Worm (Caenorhabditis elegans) whole organism, L2 larva: ENCODE results near the gene K02G10.5.

Experiments used
- C34F6.9 ChIP-seq: fragments of 150-350 bp; optimal IDR thresholded peaks from 2 replicates; lab custom pipeline; 2014; ENCODE audit warnings: missing biosample characterization, missing genetic modification characterization
- F13H6.1 ChIP-seq: sonication (generic microtip); optimal IDR thresholded peaks from 2 replicates; lab custom pipeline; 2016; ENCODE audit warnings: missing genetic modification characterization, missing compliant biosample characterization
- Y55F3AM.14 ChIP-seq: fragments of 200-800 bp; sonication (Bioruptor generic); optimal IDR thresholded peaks from 2 replicates; lab custom pipeline; 2018; ENCODE audit warnings: mild to moderate bottlenecking, missing genetic modification characterization, missing compliant biosample characterization
- alr-1 ChIP-seq: fragments of 150-350 bp; optimal IDR thresholded peaks from 2 replicates; lab custom pipeline; 2014; ENCODE audit warnings: missing biosample characterization, missing genetic modification characterization
- aly-2 ChIP-seq: fragments of 150-350 bp; optimal IDR thresholded peaks from 2 replicates; lab custom pipeline; 2014; ENCODE audit warnings: missing biosample characterization, missing genetic modification characterization
- ama-1 ChIP-seq: fragments of 150-350 bp; optimal IDR thresholded peaks from 2 replicates; lab custom pipeline; 2018; ENCODE audit warnings: inconsistent platforms
- blmp-1 ChIP-seq: sonication (generic microtip); optimal IDR thresholded peaks from 2 replicates; lab custom pipeline; 2017; ENCODE audit warnings: missing genetic modification characterization, mild to moderate bottlenecking, missing compliant biosample characterization, antibody characterized with exemption, moderate library complexity; ENCODE audit not compliant: insufficient read depth
- ceh-16 ChIP-seq: fragments of 150-350 bp; optimal IDR thresholded peaks from 2 replicates; lab custom pipeline; 2014; ENCODE audit warnings: missing biosample characterization, missing genetic modification characterization
- crh-2 ChIP-seq: sonication (generic microtip); optimal IDR thresholded peaks from 2 replicates; lab custom pipeline; 2017; ENCODE audit warnings: missing biosample characterization, missing genetic modification characterization
- egl-27 ChIP-seq: sonication (generic microtip); optimal IDR thresholded peaks from 3 replicates; lab custom pipeline; 2017; ENCODE audit warnings: missing biosample characterization, missing genetic modification reagents, missing genetic modification characterization
- elt-1 ChIP-seq: fragments of 150-350 bp; optimal IDR thresholded peaks from 2 replicates; lab custom pipeline; 2014; ENCODE audit warnings: missing biosample characterization, missing genetic modification characterization
- fos-1 ChIP-seq: fragments of 150-350 bp; optimal IDR thresholded peaks from 2 replicates; lab custom pipeline; 2014; ENCODE audit warnings: missing biosample characterization, missing genetic modification characterization
- gmeb-1 ChIP-seq: fragments of 150-350 bp; optimal IDR thresholded peaks from 2 replicates; lab custom pipeline; 2014; ENCODE audit warnings: missing biosample characterization, missing genetic modification characterization
- lin-11 ChIP-seq: fragments of 150-350 bp; sonication (generic microtip); optimal IDR thresholded peaks from 2 replicates; lab custom pipeline; 2014; ENCODE audit warnings: missing biosample characterization, missing genetic modification characterization, inconsistent platforms, mixed read lengths
- lin-13 ChIP-seq: fragments of 150-350 bp; optimal IDR thresholded peaks from 2 replicates; lab custom pipeline; 2014; ENCODE audit warnings: missing biosample characterization, missing genetic modification reagents, missing genetic modification characterization
- lin-39 ChIP-seq: fragments of 150-350 bp; optimal IDR thresholded peaks from 2 replicates; lab custom pipeline; 2014; ENCODE audit warnings: missing biosample characterization, missing genetic modification reagents, missing genetic modification characterization
- lsy-2 ChIP-seq, 2 experiments: fragments of 150-350 bp in 1 of 2; sonication (generic microtip) in 1 of 2; optimal IDR thresholded peaks; 2 replicates each; lab custom pipeline; 2014 to 2017; ENCODE audit warnings: missing biosample characterization in 2 of 2, missing genetic modification characterization in 2 of 2
- mab-5 ChIP-seq: fragments of 150-350 bp; optimal IDR thresholded peaks from 2 replicates; lab custom pipeline; 2014; ENCODE audit warnings: missing biosample characterization, missing genetic modification characterization
- mbf-1 ChIP-seq: sonication (generic microtip); optimal IDR thresholded peaks from 2 replicates; lab custom pipeline; 2017; ENCODE audit warnings: missing biosample characterization, missing genetic modification characterization
- mdl-1 ChIP-seq, 2 experiments: fragments of 150-350 bp in 1 of 2; sonication (generic microtip) in 1 of 2; optimal IDR thresholded peaks; 2 replicates each; lab custom pipeline; 2017; ENCODE audit warnings: missing biosample characterization in 2 of 2, missing genetic modification characterization in 2 of 2
- nhr-11 ChIP-seq: fragments of 150-350 bp; optimal IDR thresholded peaks from 2 replicates; lab custom pipeline; 2014; ENCODE audit warnings: missing biosample characterization, missing genetic modification characterization
- nhr-12 ChIP-seq: fragments of 150-350 bp; optimal IDR thresholded peaks from 2 replicates; lab custom pipeline; 2014; ENCODE audit warnings: missing biosample characterization, missing genetic modification characterization
- nhr-129 ChIP-seq: fragments of 150-350 bp; optimal IDR thresholded peaks from 2 replicates; lab custom pipeline; 2014; ENCODE audit warnings: missing biosample characterization, missing genetic modification characterization
- nhr-21 ChIP-seq: fragments of 150-350 bp; optimal IDR thresholded peaks from 2 replicates; lab custom pipeline; 2014; ENCODE audit warnings: missing biosample characterization, missing genetic modification characterization
- nhr-237 ChIP-seq: fragments of 150-350 bp; optimal IDR thresholded peaks from 2 replicates; lab custom pipeline; 2014; ENCODE audit warnings: missing biosample characterization, missing genetic modification characterization
- nhr-25 ChIP-seq: fragments of 150-350 bp; sonication (generic microtip); optimal IDR thresholded peaks from 3 replicates; lab custom pipeline; 2014; ENCODE audit warnings: missing biosample characterization, missing genetic modification characterization
- nhr-77 ChIP-seq: fragments of 150-350 bp; optimal IDR thresholded peaks from 2 replicates; lab custom pipeline; 2014; ENCODE audit warnings: missing biosample characterization, missing genetic modification characterization
- peb-1 ChIP-seq: fragments of 150-350 bp; optimal IDR thresholded peaks from 2 replicates; lab custom pipeline; 2014; ENCODE audit warnings: missing biosample characterization, missing genetic modification characterization
- sma-3 ChIP-seq: sonication (generic microtip); optimal IDR thresholded peaks from 2 replicates; lab custom pipeline; 2016; ENCODE audit warnings: missing genetic modification reagents, missing genetic modification characterization, missing compliant biosample characterization
- sma-9 ChIP-seq, 2 experiments: fragments of 150-350 bp in 1 of 2; sonication (generic microtip) in 1 of 2; optimal IDR thresholded peaks; 2 replicates each; lab custom pipeline; 2014 to 2016; ENCODE audit warnings: missing genetic modification characterization in 2 of 2, mild to moderate bottlenecking in 1 of 2, missing biosample characterization in 1 of 2, missing compliant biosample characterization in 1 of 2, missing genetic modification reagents in 1 of 2, moderate library complexity in 1 of 2
- snpc-4 ChIP-seq: fragments of 150-350 bp; optimal IDR thresholded peaks from 2 replicates; lab custom pipeline; 2014; ENCODE audit warnings: missing biosample characterization, missing genetic modification characterization
- unc-39 ChIP-seq: fragments of 150-350 bp; optimal IDR thresholded peaks from 2 replicates; lab custom pipeline; 2014; ENCODE audit warnings: missing biosample characterization, missing genetic modification characterization
- unc-55 ChIP-seq: fragments of 150-350 bp; sonication (generic microtip); optimal IDR thresholded peaks from 3 replicates; lab custom pipeline; 2014; ENCODE audit warnings: missing biosample characterization, missing genetic modification reagents, missing genetic modification characterization
- unc-62 ChIP-seq: fragments of 150-350 bp; optimal IDR thresholded peaks from 2 replicates; lab custom pipeline; 2014; ENCODE audit warnings: missing biosample characterization, missing genetic modification reagents, missing genetic modification characterization
- ztf-1 ChIP-seq: fragments of 200-800 bp; sonication (Bioruptor generic); conservative IDR thresholded peaks from 2 replicates; pipeline ENCODE4 v1.3.6; 2022; ENCODE audit warnings: missing genetic modification characterization, missing compliant biosample characterization
- ztf-4 ChIP-seq: fragments of 150-350 bp; optimal IDR thresholded peaks from 2 replicates; lab custom pipeline; 2014; ENCODE audit warnings: missing biosample characterization, missing genetic modification characterization

Gene K02G10.5

DNA sequence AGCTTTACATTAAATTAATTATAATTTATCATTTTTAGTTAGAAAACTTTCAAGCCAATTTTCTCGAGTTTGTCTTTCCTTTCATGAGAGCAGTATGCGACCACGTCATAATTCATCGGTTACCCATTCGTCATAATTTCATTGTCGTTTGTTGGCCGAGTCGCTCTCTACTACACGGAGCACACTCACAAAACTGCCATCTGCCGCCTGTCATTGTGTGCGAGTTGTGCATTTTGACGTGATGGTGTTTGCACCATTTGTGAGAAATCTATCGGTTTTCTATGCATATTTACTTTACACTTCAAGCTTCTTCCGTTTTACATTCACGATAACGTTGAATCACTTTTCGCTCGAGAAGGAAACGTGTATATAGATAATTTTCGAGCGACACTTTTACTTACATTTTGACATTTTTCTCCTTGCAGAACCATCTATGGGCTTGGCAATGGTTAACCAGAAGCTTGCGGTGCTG, 15.8 kb upstream of the K02G10.5 start, which contains the start of gene dhhc-10:
dhhc-10 (plus strand) TSS at position 422 of the 472 bp plus-strand sequence.
- TF ChIP-seq mab-5 (tag; lab: Kevin White, UChicago) (peak; percentile 37), elt-1 (tag; lab: Kevin White, UChicago) (no peak), sma-9 (GFP tag; optimal IDR thresholded peaks at IDR 0.05; lab: Kevin White, UChicago) (peak; percentile 47), sma-9 (tag; optimal IDR thresholded peaks at IDR 0.05; lab: Kevin White, UChicago) (no peak), F13H6.1 (tag; lab: Kevin White, UChicago) (peak; percentile 69), lin-13 (GFP tag; lab: Kevin White, UChicago) (peak; percentile 26), nhr-21 (tag; lab: Kevin White, UChicago) (no peak), lsy-2 (tag; optimal IDR thresholded peaks at IDR 0.05; lab: Kevin White, UChicago) (peak; percentile 28 to 73), nhr-237 (tag; lab: Kevin White, UChicago) (no peak), egl-27 (tag; lab: Kevin White, UChicago) (no peak), crh-2 (peak; percentile 80), gmeb-1 (tag; lab: Kevin White, UChicago) (peak; percentile 46), C34F6.9 (tag; lab: Kevin White, UChicago) (peak; percentile 68), peb-1 (tag; lab: Kevin White, UChicago) (no peak), Y55F3AM.14 (GFP tag; lab: Kevin White, UChicago) (no peak), lin-11 (tag; lab: Kevin White, UChicago) (peak; percentile 10), fos-1 (tag; lab: Kevin White, UChicago) (peak; percentile 98), unc-55 (peak; percentile 41), nhr-129 (tag; lab: Kevin White, UChicago) (peak; percentile 82)
- TF ChIP-seq, all 48 proteins: peak for 12

DNA sequence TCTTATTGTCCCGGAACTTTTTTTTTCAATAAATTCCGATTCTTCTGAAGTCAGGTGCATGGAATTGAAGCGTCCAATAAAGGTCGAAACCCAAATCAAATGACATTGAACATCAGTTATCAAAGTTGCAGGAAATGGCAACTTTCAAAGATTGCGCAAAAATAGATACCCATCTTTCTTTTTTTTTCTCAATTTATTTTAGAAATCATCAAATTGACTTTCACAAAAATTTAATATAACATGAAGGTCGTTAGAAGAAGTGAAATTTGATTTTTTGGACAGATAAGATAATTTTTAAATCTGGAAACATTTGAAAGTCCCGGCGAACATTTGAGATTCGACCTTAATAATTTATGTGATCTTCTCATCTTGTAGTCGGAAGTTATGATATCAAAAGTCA, 14.7 kb upstream of the K02G10.5 start:
- TF ChIP-seq Y55F3AM.14 (GFP tag; lab: Kevin White, UChicago) (no peak), nhr-25 (peak; percentile 40), blmp-1 (tag; lab: Kevin White, UChicago) (peak; percentile 64), lin-11 (tag; lab: Kevin White, UChicago) (no peak), mab-5 (tag; lab: Kevin White, UChicago) (no peak)

ce11 chrX:4704877-4705276, 13.9 kb upstream of the K02G10.5 start, which contains the start of gene aqp-8:
TSS of gene aqp-8 (minus strand) at chrX:4704977.
- no peak for TF ChIP-seq lin-11 (tag; lab: Kevin White, UChicago)
- no peak for TF ChIP-seq lsy-2 (tag; optimal IDR thresholded peaks at IDR 0.05; lab: Kevin White, UChicago)
- no peak for TF ChIP-seq nhr-11 (tag; lab: Kevin White, UChicago)
- TF ChIP-seq unc-62: no peak
- TF ChIP-seq ceh-16 (tag; lab: Kevin White, UChicago): no peak
- TF ChIP-seq peb-1 (tag; lab: Kevin White, UChicago): no peak
- TF ChIP-seq nhr-237 (tag; lab: Kevin White, UChicago): no peak
- no peak for TF ChIP-seq lin-39 (tag; lab: Kevin White, UChicago)
- TF ChIP-seq nhr-25: no peak
- no peak for TF ChIP-seq aly-2 (tag; lab: Kevin White, UChicago)
- no peak for TF ChIP-seq ztf-4 (tag; lab: Kevin White, UChicago)
- TF ChIP-seq snpc-4 (tag; lab: Kevin White, UChicago): no peak
- TF ChIP-seq ztf-1 (GFP tag; lab: Robert Waterston, UW): no peak

DNA sequence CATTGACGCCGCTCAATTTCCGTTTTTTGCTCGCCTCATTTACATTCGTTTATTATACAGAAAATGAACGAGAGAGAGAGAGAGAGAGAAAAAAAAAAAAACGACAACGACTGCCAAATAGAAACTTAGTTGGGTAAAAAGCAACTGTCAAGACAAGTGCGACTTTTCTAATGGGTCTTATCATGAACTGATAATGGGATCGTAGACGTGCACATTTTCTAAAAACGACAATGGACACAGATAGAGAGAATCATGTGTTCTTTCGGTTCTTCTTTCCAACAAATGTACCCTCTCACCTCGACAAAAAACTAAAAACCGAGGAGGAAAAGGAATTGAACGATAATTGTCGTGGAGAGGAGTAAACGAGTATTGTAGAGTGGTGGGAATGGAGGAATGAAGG, 9.1 kb upstream of the K02G10.5 start:
- TF ChIP-seq fos-1 (tag; lab: Kevin White, UChicago) (peak; percentile 69), ztf-1 (GFP tag; lab: Robert Waterston, UW) (no peak), gmeb-1 (tag; lab: Kevin White, UChicago) (peak; percentile 5), mdl-1 (tag; optimal IDR thresholded peaks at IDR 0.05; lab: Kevin White, UChicago) (no peak), sma-9 (GFP tag; optimal IDR thresholded peaks at IDR 0.05; lab: Kevin White, UChicago) (peak; percentile 47), sma-9 (tag; optimal IDR thresholded peaks at IDR 0.05; lab: Kevin White, UChicago) (no peak), elt-1 (tag; lab: Kevin White, UChicago) (no peak), crh-2 (peak; percentile 23), Y55F3AM.14 (GFP tag; lab: Kevin White, UChicago) (no peak)
- TF ChIP-seq, all 48 proteins: peak for 4

DNA sequence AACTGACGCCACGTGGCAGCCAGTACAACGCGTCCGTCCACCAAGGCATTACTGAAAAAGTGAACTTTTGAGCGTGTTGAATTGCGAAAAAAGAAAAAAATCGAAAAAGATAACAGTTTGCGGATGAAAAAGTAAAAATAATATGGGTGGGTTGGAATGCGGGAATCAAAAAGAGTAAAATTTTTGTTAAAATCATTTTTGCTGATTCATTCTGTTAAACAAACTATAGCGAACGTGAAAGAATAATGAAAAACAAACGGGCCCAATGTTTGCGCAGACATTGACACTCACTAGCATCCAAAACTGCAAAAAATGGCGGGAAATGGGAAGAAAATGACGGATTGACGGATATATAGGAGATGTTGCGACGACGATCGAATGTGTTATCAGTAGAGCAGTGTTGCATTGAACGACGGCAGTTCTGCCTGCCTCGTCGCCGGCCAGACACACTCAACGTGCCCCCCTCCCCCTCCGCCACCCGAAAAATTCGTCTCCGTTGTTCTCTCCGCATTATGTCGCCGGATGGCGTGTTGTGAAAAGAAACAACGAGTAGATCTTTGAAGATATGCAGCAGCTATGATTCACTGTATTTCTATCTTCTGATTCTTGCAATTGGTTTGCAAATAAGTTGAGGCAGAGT, 8.5 kb upstream of the K02G10.5 start, which contains the start of gene hyl-2:
hyl-2 (minus strand) TSS at position 51 of the 640 bp plus-strand sequence.
- no peak for TF ChIP-seq nhr-77 (tag; lab: Kevin White, UChicago)
- peak; percentile 41 for TF ChIP-seq lin-11 (tag; lab: Kevin White, UChicago)
- TF ChIP-seq ztf-4 (tag; lab: Kevin White, UChicago): no peak
- TF ChIP-seq snpc-4 (tag; lab: Kevin White, UChicago): peak; percentile 52
- no peak for TF ChIP-seq unc-62
- TF ChIP-seq blmp-1 (tag; lab: Kevin White, UChicago): no peak
- TF ChIP-seq mbf-1 (tag; lab: Kevin White, UChicago): no peak
- TF ChIP-seq mdl-1 (tag; optimal IDR thresholded peaks at IDR 0.05; lab: Kevin White, UChicago): no peak
- TF ChIP-seq ztf-1 (GFP tag; lab: Robert Waterston, UW): no peak
- peak; percentile 35 for TF ChIP-seq nhr-21 (tag; lab: Kevin White, UChicago)
- TF ChIP-seq nhr-25: peak; percentile 34
- TF ChIP-seq nhr-11 (tag; lab: Kevin White, UChicago): no peak
- TF ChIP-seq sma-9 (GFP tag; optimal IDR thresholded peaks at IDR 0.05; lab: Kevin White, UChicago): peak; percentile 42
- no peak for TF ChIP-seq sma-9 (tag; optimal IDR thresholded peaks at IDR 0.05; lab: Kevin White, UChicago)
- peak; percentile 71 for TF ChIP-seq ceh-16 (tag; lab: Kevin White, UChicago)
- no peak for TF ChIP-seq unc-39 (tag; lab: Kevin White, UChicago)
- peak; percentile 57 for TF ChIP-seq nhr-129 (tag; lab: Kevin White, UChicago)
- peak; percentile 42 for TF ChIP-seq C34F6.9 (tag; lab: Kevin White, UChicago)
- no peak for TF ChIP-seq elt-1 (tag; lab: Kevin White, UChicago)
- TF ChIP-seq crh-2: no peak
- peak; percentile 46 for TF ChIP-seq unc-55
- TF ChIP-seq lsy-2 (tag; optimal IDR thresholded peaks at IDR 0.05; lab: Kevin White, UChicago): peak in 1 of 2 experiments; percentile 61
- no peak for TF ChIP-seq ama-1 (lab: Kevin White, UChicago)
- TF ChIP-seq sma-3 (GFP tag; lab: Kevin White, UChicago): peak; percentile 18
- TF ChIP-seq lin-13 (GFP tag; lab: Kevin White, UChicago): peak; percentile 39
- TF ChIP-seq alr-1: no peak
- no peak for TF ChIP-seq nhr-12 (tag; lab: Kevin White, UChicago)
